Worm (Caenorhabditis elegans) whole organism, early embryonic: ENCODE measurements around the gene T28H10.2.

Source experiments
- B0310.2 ChIP-seq: sonication (generic microtip); optimal IDR thresholded peaks from 2 replicates; lab custom pipeline; 2016; ENCODE audit warnings: mild to moderate bottlenecking, missing genetic modification characterization, missing compliant biosample characterization
- aly-1 ChIP-seq: sonication (generic microtip); optimal IDR thresholded peaks from 2 replicates; lab custom pipeline; 2016; ENCODE audit warnings: missing genetic modification characterization, missing compliant biosample characterization
- ama-1 ChIP-seq: fragments of 150-350 bp; optimal IDR thresholded peaks from 2 replicates; lab custom pipeline; 2014
- ceh-36 ChIP-seq: sonication (generic microtip); optimal IDR thresholded peaks from 2 replicates; lab custom pipeline; 2016; ENCODE audit warnings: missing genetic modification characterization, inconsistent platforms, missing compliant biosample characterization
- ets-7 ChIP-seq: sonication (generic microtip); optimal IDR thresholded peaks from 2 replicates; lab custom pipeline; 2016; ENCODE audit warnings: missing genotype, missing genetic modification characterization, missing compliant biosample characterization
- flt-1 ChIP-seq: fragments of 200-800 bp; sonication (Bioruptor generic); IDR thresholded peaks from 2 replicates; pipeline ENCODE4 v1.3.6; 2022; ENCODE audit warnings: missing genetic modification characterization, missing compliant biosample characterization
- hmbx-1 ChIP-seq: sonication (generic microtip); optimal IDR thresholded peaks from 2 replicates; lab custom pipeline; 2016; ENCODE audit warnings: mild to moderate bottlenecking, missing genetic modification characterization, missing compliant biosample characterization
- hmg-4 ChIP-seq: fragments of 200-800 bp; sonication (Bioruptor generic); optimal IDR thresholded peaks from 2 replicates; lab custom pipeline; 2018; ENCODE audit warnings: mild to moderate bottlenecking, missing genetic modification characterization, missing compliant biosample characterization
- scrt-1 ChIP-seq: fragments of 200-800 bp; sonication (Bioruptor generic); IDR thresholded peaks from 2 replicates; pipeline ENCODE4 v1.3.6; 2022; ENCODE audit warnings: missing genetic modification characterization, missing compliant biosample characterization
- sea-1 ChIP-seq: fragments of 200-800 bp; sonication (Bioruptor generic); conservative IDR thresholded peaks from 2 replicates; pipeline ENCODE4 v1.3.6; 2022; ENCODE audit warnings: missing genetic modification characterization, missing compliant biosample characterization
- tbx-37 ChIP-seq: fragments of 200-800 bp; sonication (Bioruptor generic); conservative IDR thresholded peaks from 2 replicates; pipeline ENCODE4 v1.3.6; 2022; ENCODE audit warnings: missing genetic modification reagents, missing genetic modification characterization, missing compliant biosample characterization

DNA sequence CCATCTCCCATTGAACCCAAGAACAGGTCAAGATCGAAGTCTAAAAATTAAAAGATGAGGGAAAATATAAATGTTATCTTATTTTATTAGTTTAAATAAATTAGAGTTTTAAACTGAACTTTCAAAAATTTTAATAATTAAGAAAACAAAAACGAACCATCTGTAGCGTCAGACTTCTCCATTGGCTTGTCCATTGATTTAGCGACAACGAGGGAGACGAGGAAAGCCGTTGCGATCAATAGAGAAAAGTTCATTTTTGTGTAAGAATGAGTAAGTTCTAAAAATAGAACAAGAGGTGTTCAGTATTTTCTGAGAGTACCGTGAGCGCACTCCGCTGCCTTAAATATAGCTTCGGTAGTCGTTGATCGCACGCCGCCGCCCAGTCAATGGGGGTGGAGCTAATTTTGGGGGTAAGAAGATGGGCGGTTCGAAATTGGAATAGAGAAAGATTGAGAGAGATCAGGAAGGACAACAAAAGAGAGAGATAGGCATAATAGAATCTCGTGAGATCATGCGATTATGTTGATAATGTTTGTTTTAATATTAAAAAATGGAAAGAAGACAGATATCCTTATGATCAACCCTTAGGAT, 37.4 kb upstream of the T28H10.2 start, which contains the start of gene F45D3.3:
- TF ChIP-seq ama-1 (lab: Kevin White, UChicago) (no peak), ceh-36 (tag; lab: Kevin White, UChicago) (no peak), hmbx-1 (tag; lab: Kevin White, UChicago) (no peak), scrt-1 (GFP tag; lab: Robert Waterston, UW) (no peak), tbx-37 (GFP tag; lab: Robert Waterston, UW) (no peak), flt-1 (GFP tag; lab: Robert Waterston, UW) (no peak), hmg-4 (no peak), B0310.2 (tag; lab: Kevin White, UChicago) (no peak), sea-1 (GFP tag; lab: Robert Waterston, UW) (no peak), aly-1 (tag; lab: Kevin White, UChicago) (no peak), ets-7 (tag; lab: Kevin White, UChicago) (no peak)
